Fruit fly (Drosophila melanogaster) whole organism, embryonic: ENCODE results near the gene CG43446.

Source experiments
- Aef1 ChIP-seq: fragments of 200-800 bp; sonication (Bioruptor generic); IDR thresholded peaks from 3 replicates; pipeline ENCODE4 v1.3.6; 2022; ENCODE audit warnings: missing biosample characterization, missing genetic modification characterization
- Atf6 ChIP-seq: fragments of 200-800 bp; sonication (Bioruptor generic); IDR thresholded peaks from 2 replicates; pipeline ENCODE4 v1.3.6; 2022; ENCODE audit warnings: missing biosample characterization, missing genetic modification characterization
- Bgb ChIP-seq: fragments of 200-800 bp; sonication (Bioruptor generic); IDR thresholded peaks from 2 replicates; pipeline ENCODE4 v1.3.6; 2022; ENCODE audit warnings: missing biosample characterization, missing genetic modification characterization; ENCODE audit not compliant: partially characterized antibody
- CG10274 ChIP-seq: fragments of 200-800 bp; sonication (Bioruptor generic); optimal IDR thresholded peaks from 3 replicates; lab custom pipeline; 2017; ENCODE audit warnings: missing biosample characterization, mild to moderate bottlenecking, missing genetic modification characterization
- CG13775 ChIP-seq: fragments of 200-800 bp; sonication (Bioruptor generic); optimal IDR thresholded peaks from 3 replicates; lab custom pipeline; 2017; ENCODE audit warnings: missing biosample characterization, mild to moderate bottlenecking, missing genetic modification characterization
- CG15696 ChIP-seq: fragments of 200-800 bp; sonication (Bioruptor generic); optimal IDR thresholded peaks from 2 replicates; lab custom pipeline; 2019; ENCODE audit warnings: missing biosample characterization, mild to moderate bottlenecking, missing genetic modification characterization, moderate library complexity
- CG16813 ChIP-seq: fragments of 200-800 bp; sonication (Bioruptor generic); IDR thresholded peaks from 3 replicates; pipeline ENCODE4 v1.3.6; 2022; ENCODE audit warnings: missing biosample characterization, missing genetic modification characterization; ENCODE audit not compliant: partially characterized antibody
- CG1832 ChIP-seq: fragments of 200-800 bp; sonication (Bioruptor generic); optimal IDR thresholded peaks from 2 replicates; lab custom pipeline; 2017; ENCODE audit warnings: missing biosample characterization, mild to moderate bottlenecking, missing genetic modification characterization, inconsistent platforms
- CG3163 ChIP-seq: fragments of 200-800 bp; sonication (Bioruptor generic); optimal IDR thresholded peaks from 3 replicates; lab custom pipeline; 2016; ENCODE audit warnings: missing biosample characterization, missing genetic modification characterization
- CG3281 ChIP-seq: fragments of 200-800 bp; sonication (Bioruptor generic); optimal IDR thresholded peaks from 3 replicates; lab custom pipeline; 2017; ENCODE audit warnings: missing biosample characterization, mild to moderate bottlenecking, missing genetic modification characterization
- CG4707 ChIP-seq: fragments of 200-800 bp; sonication (Bioruptor generic); optimal IDR thresholded peaks from 2 replicates; lab custom pipeline; 2018; ENCODE audit warnings: missing biosample characterization, mild to moderate bottlenecking, missing genetic modification characterization, moderate library complexity
- CG5180 ChIP-seq: fragments of 200-800 bp; sonication (Bioruptor generic); optimal IDR thresholded peaks from 3 replicates; lab custom pipeline; 2017; ENCODE audit warnings: missing biosample characterization, missing genetic modification characterization, mild to moderate bottlenecking, moderate library complexity, missing genetic modification reagents
- CG7839 ChIP-seq: fragments of 200-800 bp; sonication (Bioruptor generic); optimal IDR thresholded peaks from 3 replicates; lab custom pipeline; 2018; ENCODE audit warnings: missing biosample characterization, mild to moderate bottlenecking, missing genetic modification characterization, moderate library complexity
- CG7928 ChIP-seq: fragments of 200-800 bp; sonication (Bioruptor generic); optimal IDR thresholded peaks from 2 replicates; lab custom pipeline; 2017; ENCODE audit warnings: missing biosample characterization, mild to moderate bottlenecking, missing genetic modification characterization
- CG8281 ChIP-seq: fragments of 200-800 bp; sonication (Bioruptor generic); optimal IDR thresholded peaks from 2 replicates; lab custom pipeline; 2018; ENCODE audit warnings: missing biosample characterization, mild to moderate bottlenecking, missing genetic modification characterization, moderate library complexity
- CG8478 ChIP-seq: fragments of >200 bp; optimal IDR thresholded peaks from 2 replicates; lab custom pipeline; 2018
- CG8765 ChIP-seq: fragments of 200-800 bp; sonication (Bioruptor generic); IDR thresholded peaks from 2 replicates; pipeline ENCODE4 v1.3.6; 2022; ENCODE audit warnings: missing biosample characterization, missing genetic modification characterization
- Doc2 ChIP-seq: fragments of 200-800 bp; sonication (Bioruptor generic); IDR thresholded peaks from 2 replicates; pipeline ENCODE4 v1.3.6; 2022; ENCODE audit warnings: missing biosample characterization, missing genetic modification characterization
- HLH54F ChIP-seq: fragments of 200-800 bp; sonication (Bioruptor generic); optimal IDR thresholded peaks from 3 replicates; lab custom pipeline; 2016; ENCODE audit warnings: missing biosample characterization, missing genetic modification characterization
- Hr78 ChIP-seq, 2 experiments: fragments of 200-800 bp in 1 of 2; fragments of >200 bp in 1 of 2; sonication (Bioruptor generic) in 1 of 2; optimal IDR thresholded peaks; 2 replicates each; lab custom pipeline; 2017 to 2019; ENCODE audit warnings: missing biosample characterization in 2 of 2, missing genetic modification characterization in 2 of 2, mild to moderate bottlenecking in 1 of 2, moderate library complexity in 1 of 2
- Med ChIP-seq: fragments of 200-800 bp; sonication (Bioruptor generic); peaks from one replicate; lab custom pipeline; 2016; ENCODE audit warnings: missing biosample characterization, missing genetic modification characterization, mild to moderate bottlenecking, inconsistent platforms, moderate library complexity
- NC2β ChIP-seq: fragments of 200-800 bp; sonication (Bioruptor generic); optimal IDR thresholded peaks from 2 replicates; lab custom pipeline; 2016; ENCODE audit warnings: missing biosample characterization, missing genetic modification characterization
- Nf-YA ChIP-seq: fragments of 200-800 bp; sonication (Bioruptor generic); IDR thresholded peaks from 2 replicates; pipeline ENCODE4 v1.3.6; 2022; ENCODE audit warnings: missing biosample characterization, missing genetic modification characterization
- Nf-YC ChIP-seq: fragments of 200-800 bp; optimal IDR thresholded peaks from 3 replicates; lab custom pipeline; 2019; ENCODE audit warnings: missing biosample characterization, mild to moderate bottlenecking, missing genetic modification characterization, moderate library complexity
- Ravus ChIP-seq: fragments of 200-800 bp; sonication (Bioruptor generic); IDR thresholded peaks from 2 replicates; pipeline ENCODE4 v1.3.6; 2022; ENCODE audit warnings: missing biosample characterization, missing genetic modification characterization
- Rx ChIP-seq: fragments of 200-800 bp; sonication (Bioruptor generic); IDR thresholded peaks from 2 replicates; pipeline ENCODE4 v1.3.6; 2022; ENCODE audit warnings: missing biosample characterization, missing genetic modification characterization
- Sry-δ ChIP-seq: fragments of 200-800 bp; sonication (Bioruptor generic); optimal IDR thresholded peaks from 2 replicates; lab custom pipeline; 2016; ENCODE audit warnings: missing biosample characterization, missing genetic modification characterization
- Taf1 ChIP-seq: fragments of 200-800 bp; sonication (Bioruptor generic); IDR thresholded peaks from 2 replicates; pipeline ENCODE4 v1.3.6; 2022; ENCODE audit warnings: missing biosample characterization, missing genetic modification characterization
- Tbp ChIP-seq: fragments of >200 bp; optimal IDR thresholded peaks from 2 replicates; lab custom pipeline; 2018; ENCODE audit warnings: missing biosample characterization, missing genetic modification characterization
- Usf ChIP-seq: fragments of 200-800 bp; sonication (Bioruptor generic); optimal IDR thresholded peaks from 2 replicates; lab custom pipeline; 2017; ENCODE audit warnings: missing genotype, missing biosample characterization, missing genetic modification characterization
- ab ChIP-seq: fragments of 200-800 bp; sonication (Bioruptor generic); optimal IDR thresholded peaks from 2 replicates; lab custom pipeline; 2016; ENCODE audit warnings: missing biosample characterization, missing genetic modification characterization
- br ChIP-seq: fragments of >200 bp; optimal IDR thresholded peaks from 2 replicates; lab custom pipeline; 2017
- caup ChIP-seq: fragments of 200-800 bp; sonication (Bioruptor generic); optimal IDR thresholded peaks from 3 replicates; lab custom pipeline; 2017; ENCODE audit warnings: missing biosample characterization, mild to moderate bottlenecking, missing genetic modification characterization, moderate library complexity; ENCODE audit not compliant: severe bottlenecking
- da ChIP-seq: fragments of 200-800 bp; sonication (Bioruptor generic); optimal IDR thresholded peaks from 2 replicates; lab custom pipeline; 2016; ENCODE audit warnings: missing biosample characterization, missing genetic modification characterization
- dysf ChIP-seq: fragments of 200-800 bp; sonication (Bioruptor generic); IDR thresholded peaks from 3 replicates; pipeline ENCODE4 v1.3.6; 2022; ENCODE audit warnings: missing biosample characterization, missing genetic modification characterization
- ewg ChIP-seq: fragments of 200-800 bp; sonication (Bioruptor generic); optimal IDR thresholded peaks from 3 replicates; lab custom pipeline; 2017; ENCODE audit warnings: mild to moderate bottlenecking, missing biosample characterization, missing genetic modification reagents, missing genetic modification characterization
- gem ChIP-seq: fragments of 200-800 bp; sonication (Bioruptor generic); optimal IDR thresholded peaks from 2 replicates; lab custom pipeline; 2019; ENCODE audit warnings: missing biosample characterization, mild to moderate bottlenecking, missing genetic modification characterization, moderate library complexity
- grn ChIP-seq: fragments of 200-800 bp; sonication (Bioruptor generic); optimal IDR thresholded peaks from 3 replicates; lab custom pipeline; 2017; ENCODE audit warnings: missing biosample characterization, missing genetic modification characterization
- her ChIP-seq: fragments of 200-800 bp; sonication (Bioruptor generic); optimal IDR thresholded peaks from 2 replicates; lab custom pipeline; 2016; ENCODE audit warnings: missing biosample characterization, missing genetic modification characterization
- hth ChIP-seq: fragments of >200 bp; optimal IDR thresholded peaks from 2 replicates; lab custom pipeline; 2017; ENCODE audit warnings: inconsistent platforms
- ind ChIP-seq: fragments of 200-800 bp; sonication (Bioruptor generic); optimal IDR thresholded peaks from 3 replicates; lab custom pipeline; 2016; ENCODE audit warnings: missing biosample characterization, missing genetic modification characterization
- lola ChIP-seq, 3 experiments: fragments of >200 bp in 2 of 3; fragments of 200-800 bp in 1 of 3; sonication (Bioruptor generic) in 1 of 3; optimal IDR thresholded peaks; 2 replicates each; lab custom pipeline; 2017 to 2019; ENCODE audit warnings: missing biosample characterization in 3 of 3, missing genetic modification characterization in 3 of 3, mild to moderate bottlenecking in 1 of 3, moderate library complexity in 1 of 3
- mld ChIP-seq: fragments of 200-800 bp; sonication (Bioruptor generic); IDR thresholded peaks from 3 replicates; pipeline ENCODE4 v1.3.6; 2022; ENCODE audit warnings: missing biosample characterization, missing genetic modification characterization; ENCODE audit not compliant: partially characterized antibody
- pho ChIP-seq: fragments of 200-800 bp; sonication (Bioruptor generic); optimal IDR thresholded peaks from 2 replicates; lab custom pipeline; 2016; ENCODE audit warnings: missing biosample characterization, missing genetic modification characterization
- pzg ChIP-seq: fragments of 200-800 bp; sonication (Bioruptor generic); optimal IDR thresholded peaks from 3 replicates; lab custom pipeline; 2018; ENCODE audit warnings: missing biosample characterization, mild to moderate bottlenecking, missing genetic modification characterization, moderate library complexity
- ranshi ChIP-seq: fragments of 200-800 bp; sonication (Bioruptor generic); IDR thresholded peaks from 2 replicates; pipeline ENCODE4 v1.3.6; 2022; ENCODE audit warnings: missing biosample characterization, missing genetic modification characterization
- slou ChIP-seq: fragments of 200-800 bp; sonication (Bioruptor generic); optimal IDR thresholded peaks from 3 replicates; lab custom pipeline; 2016; ENCODE audit warnings: missing biosample characterization, missing genetic modification characterization
- tup ChIP-seq: fragments of 200-800 bp; sonication (Bioruptor generic); optimal IDR thresholded peaks from 2 replicates; lab custom pipeline; 2016; ENCODE audit warnings: missing biosample characterization, mild to moderate bottlenecking, missing genetic modification characterization, moderate library complexity
- z ChIP-seq: fragments of 200-800 bp; sonication (Bioruptor generic); IDR thresholded peaks from 3 replicates; pipeline ENCODE4 v1.3.6; 2022; ENCODE audit warnings: missing biosample characterization, missing genetic modification characterization

CG43446 gene

dm6 chr3R:20949749-20950676 lies 37.7 kb downstream of the CG43446 start (continued):
- TF ChIP-seq z (GFP tag; lab: Robert Waterston, UW) (no peak), Taf1 (no peak), pzg (no peak), dysf (GFP tag; lab: Robert Waterston, UW) (peak; percentile 8; the same call in 1 of the 3 replicates), hth (no peak), CG5180 (peak; percentile 22), CG1832 (no peak), CG16813 (GFP tag; lab: Robert Waterston, UW) (no peak), Aef1 (no peak), ind (GFP tag; lab: Kevin White, UChicago) (peak; percentile 5), ewg (GFP tag; lab: Kevin White, UChicago) (no peak), Hr78 (GFP tag; optimal IDR thresholded peaks at IDR 0.05; lab: Kevin White, UChicago) (peak in 1 of 2 experiments; percentile 74), Atf6 (no peak), Usf (GFP tag; lab: Kevin White, UChicago) (peak; percentile 4), Tbp (GFP tag; lab: Kevin White, UChicago) (no peak), CG8281 (tag; lab: Kevin White, UChicago) (no peak), Med (peak; percentile 85), NC2β (GFP tag; lab: Kevin White, UChicago) (no peak), CG4707 (GFP tag; lab: Kevin White, UChicago) (no peak), CG8765 (GFP tag; lab: Robert Waterston, UW) (no peak), pho (GFP tag; lab: Kevin White, UChicago) (no peak), grn (GFP tag; lab: Kevin White, UChicago) (no peak), da (no peak), CG8478 (lab: Kevin White, UChicago) (no peak), CG7839 (tag; lab: Kevin White, UChicago) (peak; percentile 59), Bgb (GFP tag; lab: Robert Waterston, UW) (peak; percentile 15; the same call in 1 of the 2 replicates), CG10274 (GFP tag; lab: Kevin White, UChicago) (no peak), Sry-δ (GFP tag; lab: Kevin White, UChicago) (no peak), ranshi (GFP tag; lab: Robert Waterston, UW) (peak; percentile 3; the same call in 1 of the 2 replicates), Nf-YA (GFP tag; lab: Robert Waterston, UW) (no peak), gem (peak; percentile 72), Ravus (GFP tag; lab: Robert Waterston, UW) (no peak), mld (no peak), CG3281 (peak; percentile 56), Doc2 (no peak), Nf-YC (no peak), CG7928 (no peak), slou (no peak), HLH54F (GFP tag; lab: Kevin White, UChicago) (no peak), CG3163 (GFP tag; lab: Kevin White, UChicago) (no peak), tup (no peak), Rx (no peak), her (GFP tag; lab: Kevin White, UChicago) (no peak), lola (GFP tag; optimal IDR thresholded peaks at IDR 0.05; lab: Kevin White, UChicago) (peak in 1 of 3 experiments; percentile 19), caup (GFP tag; lab: Kevin White, UChicago) (peak; percentile 17), CG13775 (GFP tag; lab: Kevin White, UChicago) (peak; percentile 6), ab (GFP tag; lab: Kevin White, UChicago) (no peak), CG15696 (no peak), br (lab: Kevin White, UChicago) (no peak)
